Worm (Caenorhabditis elegans) whole organism, midembryonic: Measurements from ENCODE around the gene clec-88.

ENCODE experiments used
- cog-1 ChIP-seq: sonication (generic microtip); optimal IDR thresholded peaks from 2 replicates; lab custom pipeline; 2016; ENCODE audit warnings: missing genetic modification characterization, missing compliant biosample characterization
- klf-2 ChIP-seq: fragments of 200-800 bp; sonication (Bioruptor generic); conservative IDR thresholded peaks from 2 replicates; pipeline ENCODE4 v1.3.6; 2022; ENCODE audit warnings: missing genetic modification reagents, missing genetic modification characterization, missing compliant biosample characterization
- med-1 ChIP-seq: sonication (generic microtip); optimal IDR thresholded peaks from 2 replicates; lab custom pipeline; 2017; ENCODE audit warnings: missing genetic modification characterization, mild to moderate bottlenecking, missing compliant biosample characterization, antibody characterized with exemption, missing genetic modification reagents; ENCODE audit not compliant: insufficient read depth
- ref-1 ChIP-seq: fragments of 200-800 bp; sonication (Bioruptor generic); conservative IDR thresholded peaks from 2 replicates; pipeline ENCODE4 v1.3.6; 2022; ENCODE audit warnings: missing genetic modification reagents, missing genetic modification characterization, missing compliant biosample characterization
- tab-1 ChIP-seq: fragments of 200-800 bp; sonication (Bioruptor generic); IDR thresholded peaks from 2 replicates; pipeline ENCODE4 v1.3.6; 2022; ENCODE audit warnings: missing genetic modification characterization, missing compliant biosample characterization
- ztf-29 ChIP-seq: fragments of 200-800 bp; sonication (Bioruptor generic); IDR thresholded peaks from 2 replicates; pipeline ENCODE4 v1.3.6; 2022; ENCODE audit warnings: missing genetic modification reagents, missing genetic modification characterization, missing compliant biosample characterization

ce11 chrII:6387937-6388336 lies 22.4 kb downstream of the clec-88 start, which contains the start of gene F58F12.2:
- no peak for TF ChIP-seq tab-1 (GFP tag; lab: Robert Waterston, UW)
- TF ChIP-seq ref-1 (GFP tag; lab: Robert Waterston, UW) = no peak
- TF ChIP-seq klf-2 (GFP tag; lab: Robert Waterston, UW) = no peak
- TF ChIP-seq cog-1 (tag; lab: Kevin White, UChicago) = no peak
- TF ChIP-seq med-1 (GFP tag; lab: Kevin White, UChicago) = no peak
- TF ChIP-seq ztf-29 (GFP tag; lab: Robert Waterston, UW) = no peak
